Fruit fly (Drosophila melanogaster) ovary, adult (tissue): ENCODE results near the gene Rab39.

Experiments
- CG17801 ChIP-seq: fragments of 200-800 bp; optimal IDR thresholded peaks from 2 replicates; lab custom pipeline; 2019; ENCODE audit warnings: missing biosample characterization, mild to moderate bottlenecking, missing genetic modification characterization, moderate library complexity; ENCODE audit not compliant: partially characterized antibody

Gene Rab39

DNA sequence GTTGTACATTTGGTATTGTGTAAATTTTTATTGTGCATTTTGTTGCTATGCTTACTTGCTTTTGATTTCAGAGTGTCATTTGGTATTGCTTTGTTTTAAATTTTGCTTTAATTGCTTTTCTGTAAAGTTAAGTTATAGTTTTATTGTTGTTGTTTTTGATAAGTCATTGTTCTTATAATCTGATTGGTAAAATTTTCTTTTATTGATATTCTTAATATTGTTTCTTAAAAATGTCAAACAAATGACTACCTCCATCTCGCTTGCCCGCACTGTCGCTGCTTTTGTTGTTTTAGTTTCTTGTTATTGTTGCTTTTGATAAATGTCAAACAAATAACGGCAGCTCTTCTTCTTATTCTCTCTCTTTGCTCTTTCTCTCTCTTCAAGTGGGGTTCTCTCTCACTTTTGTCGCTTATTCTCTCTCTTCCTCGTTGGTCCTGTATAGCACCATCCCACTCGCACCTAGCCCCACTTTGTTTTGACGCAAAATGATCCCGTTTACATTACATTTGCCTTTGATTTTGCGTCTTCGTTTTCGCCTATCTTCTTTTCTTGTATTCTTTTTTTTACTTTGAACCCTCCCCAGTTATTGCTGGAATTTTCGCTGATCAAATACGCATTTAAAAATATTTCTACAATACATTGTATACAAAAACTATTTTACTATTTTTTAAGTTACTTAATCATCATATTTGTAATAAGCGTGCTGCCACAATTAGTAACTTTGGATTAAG, 24.9 kb upstream of the Rab39 start:
- TF ChIP-seq CG17801, result no peak

DNA sequence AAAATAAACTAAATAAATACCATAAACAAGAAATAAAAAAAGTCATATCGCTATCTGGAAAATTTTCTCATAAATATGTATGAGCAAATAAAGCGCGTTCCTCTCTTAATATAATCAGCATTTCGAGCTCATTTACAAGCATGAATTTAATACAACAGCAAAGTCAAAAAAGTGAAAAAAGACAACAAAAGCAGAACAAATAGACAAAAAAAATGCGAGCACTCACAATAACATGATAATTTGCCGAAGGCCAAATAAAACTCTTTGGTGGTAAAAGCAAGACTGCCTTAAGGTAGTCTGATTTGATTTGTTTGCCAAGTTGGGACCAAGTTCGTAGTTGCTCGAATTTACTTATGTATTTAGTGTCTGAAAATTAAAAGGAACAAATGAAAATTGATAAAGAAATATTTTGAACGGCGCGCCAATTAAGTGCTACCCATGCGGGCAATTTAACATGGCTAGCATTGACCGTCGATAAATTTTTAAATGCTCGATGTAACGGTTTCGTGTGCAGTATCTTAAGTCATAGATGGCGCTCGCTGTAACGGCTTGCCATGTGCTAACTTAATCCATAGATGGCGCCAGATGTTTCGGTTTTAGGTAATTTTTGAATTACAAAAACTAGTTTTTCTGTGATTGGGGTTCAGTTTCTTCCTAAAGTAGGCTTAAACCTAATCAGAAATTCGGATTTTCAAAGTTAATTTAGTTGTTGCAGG, 24.1 kb upstream of the Rab39 start:
- TF ChIP-seq CG17801, result peak; percentile 74

DNA sequence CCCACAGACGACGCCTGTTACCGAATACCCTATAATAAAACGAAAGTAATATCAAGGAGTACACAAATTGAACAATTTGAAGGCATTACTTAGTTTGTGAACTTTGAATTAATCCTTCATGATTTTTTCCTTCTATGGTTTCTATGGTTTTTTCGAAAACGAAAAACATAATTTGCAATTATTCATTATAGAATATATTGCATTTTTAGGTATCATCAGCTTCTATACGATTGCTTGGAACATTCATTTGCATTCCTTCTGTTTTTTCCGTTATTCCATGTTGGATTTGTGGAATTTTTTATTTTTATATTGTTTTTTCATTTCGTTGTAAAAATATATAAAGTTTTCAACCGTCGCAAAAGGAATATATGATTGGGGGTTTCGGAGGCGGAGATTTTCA, 19.3 kb upstream of the Rab39 start:
- TF ChIP-seq CG17801, result no peak

- no peak for TF ChIP-seq CG17801
Observed at dm6 chrX:7717832-7718231, 16.9 kb upstream of the Rab39 start, which contains the start of gene CG15478. CG15478 (minus strand) TSS chrX:7717932.

dm6 chrX:7721905-7722304, 12.8 kb upstream of the Rab39 start, which contains the start of gene Hira:
Hira (plus strand) TSS chrX:7722119.
- peak; percentile 62 for TF ChIP-seq CG17801

DNA sequence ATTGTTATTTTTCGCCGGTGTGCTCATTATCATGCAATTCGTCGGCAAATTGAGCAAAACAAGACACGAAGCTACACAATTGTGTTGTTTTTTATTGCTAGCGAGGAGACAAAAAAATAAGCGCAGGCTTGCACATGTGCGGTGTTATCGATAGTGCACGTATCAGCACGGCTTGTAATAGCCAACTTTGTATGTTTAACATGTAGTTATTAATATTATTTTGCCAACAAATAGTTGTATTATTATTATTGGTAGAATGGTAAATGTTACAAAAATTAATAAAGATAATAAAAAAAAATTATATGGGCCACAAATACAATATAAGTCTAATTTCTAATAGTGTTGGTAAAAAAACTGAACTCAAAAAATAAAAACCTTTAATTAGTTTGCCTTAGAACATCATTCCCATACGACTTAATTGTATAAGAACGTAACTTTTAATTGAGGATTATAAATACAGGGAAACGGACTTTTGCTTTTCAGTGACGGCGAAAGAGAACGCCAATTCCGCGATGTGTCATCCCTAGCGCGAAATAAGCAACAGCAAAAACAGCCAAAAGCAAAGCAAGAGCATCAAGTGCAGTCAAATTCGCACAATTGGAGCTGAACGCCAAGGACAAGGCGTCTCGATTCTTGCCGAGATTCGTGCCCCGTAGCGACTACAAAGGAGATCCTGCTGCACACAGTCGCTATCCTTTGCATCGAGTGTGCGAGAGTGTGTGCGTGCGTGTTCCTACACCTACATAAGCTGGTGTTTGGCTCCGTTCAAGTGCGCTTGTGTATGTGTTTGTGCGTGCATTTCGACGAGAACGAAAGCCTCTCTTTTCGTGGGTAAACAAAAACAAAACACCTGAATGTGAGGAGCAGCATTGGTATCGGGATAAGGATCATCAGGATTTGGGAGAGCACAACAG, 6.2 kb upstream of the Rab39 start, which contains the start of the genes NELF-B and CG12155:
Gene NELF-B, minus strand, starts transcription at position 111 of the 914 bp plus-strand sequence.
Gene CG12155, plus strand, starts transcription at position 505 of the 914 bp plus-strand sequence.
- TF ChIP-seq CG17801, result no peak

DNA sequence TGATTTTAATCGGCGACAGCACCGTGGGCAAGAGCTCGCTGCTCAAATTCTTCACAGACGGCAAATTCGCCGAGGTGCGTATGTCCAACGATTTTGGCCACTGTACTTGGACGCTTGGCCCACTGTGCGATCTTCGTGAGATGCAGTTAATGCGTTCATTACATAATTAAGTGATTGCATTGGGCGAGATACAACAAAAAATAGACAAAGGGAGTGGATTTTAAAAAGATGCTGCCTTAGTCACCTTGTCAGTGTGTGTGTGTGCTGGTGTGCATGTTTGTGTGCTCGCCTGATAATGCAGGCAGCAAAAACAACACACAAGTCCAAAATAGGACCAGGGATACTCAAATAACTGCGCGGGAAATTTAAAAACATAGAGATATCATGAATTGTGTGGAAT, 539 bp downstream of the Rab39 start:
- TF ChIP-seq CG17801, result no peak

DNA sequence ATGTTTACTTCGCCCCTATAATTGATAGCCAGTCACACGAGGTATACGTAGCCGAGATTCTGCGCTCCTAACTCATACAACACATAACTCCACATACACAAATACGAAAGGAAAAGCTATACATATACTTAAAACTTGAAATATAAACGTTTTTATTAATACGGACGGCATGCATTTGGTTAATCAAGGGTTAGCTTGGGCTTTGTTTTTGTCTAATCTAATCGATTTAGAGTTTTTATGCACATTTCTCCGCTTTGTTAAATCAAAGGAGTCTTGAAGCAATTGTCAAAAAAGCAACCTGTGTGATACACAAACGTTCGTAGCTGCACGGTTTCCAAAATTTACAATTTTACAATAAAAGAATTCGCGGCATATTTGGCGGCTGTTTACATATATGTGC, 1.9 kb downstream of the Rab39 start, which contains the start of gene Tom40:
Gene Tom40, plus strand, starts transcription at position 301 of the 400 bp plus-strand sequence.
- TF ChIP-seq CG17801, result no peak

DNA sequence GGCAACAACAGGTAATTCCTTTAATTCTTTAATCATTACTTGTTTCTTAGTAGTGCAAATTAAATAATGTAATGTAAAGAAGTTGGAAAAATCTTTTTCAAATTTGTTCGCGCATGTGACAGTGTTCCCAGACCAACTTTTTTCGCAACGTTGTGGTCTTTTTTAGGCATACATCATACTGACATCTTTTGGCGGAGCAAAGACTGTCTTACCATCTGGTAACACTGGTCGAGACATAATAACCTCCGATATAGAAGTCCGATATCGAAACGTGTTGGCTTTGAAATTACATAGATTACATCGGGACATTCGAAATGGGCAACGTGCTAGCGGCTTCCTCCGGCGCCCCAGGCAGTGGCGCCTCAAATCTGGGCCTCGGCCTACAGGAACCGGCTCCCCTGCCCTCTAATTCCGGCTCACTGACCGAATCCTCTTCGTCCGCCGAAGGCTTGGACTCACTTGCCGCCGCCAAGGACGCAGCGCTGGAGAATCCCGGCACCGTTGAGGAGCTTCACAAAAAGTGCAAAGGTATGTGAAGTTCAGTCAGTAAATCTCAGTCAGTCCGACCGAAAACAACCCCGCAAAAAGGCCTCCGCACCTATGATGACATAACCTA, 2.5 kb downstream of the Rab39 start:
- TF ChIP-seq CG17801, result no peak

dm6 chrX:7744036-7744435, 9.3 kb downstream of the Rab39 start:
- TF ChIP-seq CG17801, result no peak

DNA sequence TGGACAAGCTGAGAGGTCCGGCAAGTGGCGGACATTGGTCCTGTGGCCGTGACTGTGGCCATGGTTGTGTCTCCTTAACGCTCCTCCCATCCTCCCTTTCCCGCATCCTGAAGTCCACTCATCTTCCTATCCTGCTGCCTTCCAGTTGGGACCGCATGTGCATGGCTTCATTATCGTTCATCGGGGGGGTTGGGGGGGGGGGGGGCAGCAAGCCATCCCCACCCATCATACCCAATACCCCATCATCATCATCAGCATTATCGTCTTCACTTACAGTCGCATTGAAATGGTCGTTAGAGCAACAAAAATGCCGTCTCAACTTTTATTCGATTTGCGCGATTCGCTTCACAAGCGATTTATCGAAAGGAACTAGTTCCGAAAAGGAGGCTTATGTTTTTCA, 11.6 kb downstream of the Rab39 start:
- TF ChIP-seq CG17801, result no peak

- TF ChIP-seq CG17801, result no peak
Observed at dm6 chrX:7764682-7765081, 30.0 kb downstream of the Rab39 start, which contains the start of gene Ir7a. Ir7a (plus strand) TSS chrX:7764982.

- no peak for TF ChIP-seq CG17801
Observed at dm6 chrX:7768147-7768787, 33.5 kb downstream of the Rab39 start, which contains the start of gene CG34338. CG34338 (plus strand) TSS chrX:7768737.

dm6 chrX:7777905-7778304, 43.2 kb downstream of the Rab39 start, which contains the start of gene CG32718:
CG32718 (plus strand) TSS chrX:7778205.
- no peak for TF ChIP-seq CG17801
